Worm (Caenorhabditis elegans): ENCODE data around the gene W06G6.2.
A peak's percentile ranks its signal among the peaks of the same experiment; 100 is the strongest.

The W06G6.2 gene

ce11 chrV:16591992-16592798, 36.9 kb upstream of the W06G6.2 start, which contains the start of gene srh-269 (continued):
- TF ChIP-seq nhr-48 (tag; optimal IDR thresholded peaks at IDR 0.05) (peak; percentile 55), daf-8 (GFP tag; IDR thresholded peaks at IDR 0.05) (0 out of 2 replicates have a peak, but pooled peaks have one; percentile 37), nhr-77 (tag; optimal IDR thresholded peaks at IDR 0.05) (peak; percentile 10), pha-4 (GFP tag; IDR thresholded peaks at IDR 0.05) (peak; percentile 89), pha-4 (tag; optimal IDR thresholded peaks at IDR 0.05) (no peak), F37D6.2 (tag; optimal IDR thresholded peaks at IDR 0.05) (no peak), ceh-62 (tag; optimal IDR thresholded peaks at IDR 0.05) (no peak), D1046.2 (GFP tag; IDR thresholded peaks at IDR 0.05) (peak; percentile 87)

- TF ChIP-seq mep-1 (tag; optimal IDR thresholded peaks at IDR 0.05) (no peak), rbr-2 (tag; optimal IDR thresholded peaks at IDR 0.05) (no peak), dve-1 (tag; optimal IDR thresholded peaks at IDR 0.05; ENCODE audit: insufficient read depth) (peak; percentile 41), hmg-1.1 (GFP tag; IDR thresholded peaks at IDR 0.05) (no peak), zip-11 (GFP tag; IDR thresholded peaks at IDR 0.05) (no peak), ztf-7 (tag; optimal IDR thresholded peaks at IDR 0.05) (no peak), dmd-9 (GFP tag; IDR thresholded peaks at IDR 0.05) (0 out of 2 replicates have a peak, but pooled peaks have one; percentile 38), Y5F2A.4 (GFP tag; optimal IDR thresholded peaks at IDR 0.05) (no peak), aha-1 (tag) (no peak), mxl-2 (GFP tag; conservative IDR thresholded peaks at IDR 0.05) (no peak), attf-4 (tag; optimal IDR thresholded peaks at IDR 0.05) (no peak), nhr-111 (GFP tag; optimal IDR thresholded peaks at IDR 0.05) (no peak), dmd-8 (GFP tag; IDR thresholded peaks at IDR 0.05) (no peak), ZK337.2 (GFP tag; IDR thresholded peaks at IDR 0.05) (no peak), tag-97 (GFP tag; IDR thresholded peaks at IDR 0.05) (no peak), nhr-48 (tag; optimal IDR thresholded peaks at IDR 0.05) (no peak), F10B5.3 (tag; optimal IDR thresholded peaks at IDR 0.05) (no peak), nhr-11 (tag; optimal IDR thresholded peaks at IDR 0.05) (no peak), nhr-6 (tag; optimal IDR thresholded peaks at IDR 0.05) (no peak), spr-1 (tag; optimal IDR thresholded peaks at IDR 0.05) (no peak), nhr-41 (GFP tag; IDR thresholded peaks at IDR 0.05) (no peak), ceh-82 (tag; optimal IDR thresholded peaks at IDR 0.05) (no peak), nhr-237 (tag; optimal IDR thresholded peaks at IDR 0.05) (no peak), nhr-102 (tag; optimal IDR thresholded peaks at IDR 0.05) (peak; percentile 15), nhr-77 (tag; optimal IDR thresholded peaks at IDR 0.05) (peak; percentile 37), zfp-3 (GFP tag; conservative IDR thresholded peaks at IDR 0.05) (no peak), tra-1 (GFP tag; IDR thresholded peaks at IDR 0.05) (peak; percentile 52; the same call in 1 of the 2 replicates), spr-3 (GFP tag; optimal IDR thresholded peaks at IDR 0.05) (no peak), ctbp-1 (GFP tag; IDR thresholded peaks at IDR 0.05) (no peak), lsy-2 (tag; optimal IDR thresholded peaks at IDR 0.05) (no peak), zag-1 (tag; optimal IDR thresholded peaks at IDR 0.05) (no peak), hlh-11 (tag; optimal IDR thresholded peaks at IDR 0.05) (peak; percentile 63), gei-8 (GFP tag; optimal IDR thresholded peaks at IDR 0.05) (no peak), Y105C5A.15 (GFP tag; IDR thresholded peaks at IDR 0.05) (0 out of 2 replicates have a peak, but pooled peaks have one; percentile 14), ces-1 (GFP tag; optimal IDR thresholded peaks at IDR 0.05) (no peak), lin-1 (GFP tag; IDR thresholded peaks at IDR 0.05) (peak; percentile 40; the same call in 1 of the 2 replicates), ztf-11 (tag; optimal IDR thresholded peaks at IDR 0.05) (no peak), skn-1 (tag; optimal IDR thresholded peaks at IDR 0.05) (no peak), madf-5 (GFP tag; IDR thresholded peaks at IDR 0.05) (no peak), fos-1 (tag; optimal IDR thresholded peaks at IDR 0.05) (no peak), T26A8.4 (GFP tag; IDR thresholded peaks at IDR 0.05) (peak; percentile 57; the same call in 1 of the 2 replicates), D1046.2 (GFP tag; IDR thresholded peaks at IDR 0.05) (no peak)
These were observed 35.9 kb upstream of the W06G6.2 start for ce11 chrV:16592947-16593791.
